Worm (Caenorhabditis elegans) whole organism, L4/young adult: ENCODE data around the gene sru-7.

ENCODE experiments used
- W03F9.2 ChIP-seq: fragments of 150-350 bp; optimal IDR thresholded peaks from 2 replicates; lab custom pipeline; 2014; ENCODE audit warnings: missing biosample characterization, missing genetic modification characterization
- dao-5 ChIP-seq: sonication (generic microtip); optimal IDR thresholded peaks from 2 replicates; lab custom pipeline; 2016; ENCODE audit warnings: missing genotype, missing genetic modification characterization, moderate library complexity, missing compliant biosample characterization
- him-1 ChIP-seq: sonication (generic microtip); optimal IDR thresholded peaks from 2 replicates; lab custom pipeline; 2016; ENCODE audit warnings: missing genotype, missing genetic modification reagents, missing genetic modification characterization, missing compliant biosample characterization

The sru-7 gene

DNA sequence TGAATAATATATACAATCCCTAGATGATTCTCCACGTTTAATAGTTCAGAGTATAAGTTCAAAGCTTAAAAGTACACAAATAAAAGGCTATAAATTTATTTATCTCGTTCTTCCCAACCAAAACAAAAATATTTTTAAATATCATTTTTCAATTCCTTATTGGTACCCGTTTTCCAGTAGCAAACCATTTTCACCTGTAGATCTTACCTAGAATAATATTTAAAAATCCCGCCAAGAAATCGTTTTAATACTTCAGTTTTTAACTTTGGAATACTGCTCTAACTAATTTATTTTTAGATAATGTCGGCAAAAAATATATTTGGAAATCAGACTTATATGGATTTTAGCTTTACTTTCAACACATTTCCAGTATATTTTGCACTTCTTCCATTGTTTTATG, at the start of gene sru-7:
Gene sru-7 (plus strand): TSS at position 301 of the 400 bp plus-strand sequence.
- no peak for TF ChIP-seq dao-5 (tag; lab: Kevin White, UChicago)
- no peak for TF ChIP-seq W03F9.2 (tag; lab: Kevin White, UChicago)
- TF ChIP-seq him-1 (tag; lab: Kevin White, UChicago), result no peak

DNA sequence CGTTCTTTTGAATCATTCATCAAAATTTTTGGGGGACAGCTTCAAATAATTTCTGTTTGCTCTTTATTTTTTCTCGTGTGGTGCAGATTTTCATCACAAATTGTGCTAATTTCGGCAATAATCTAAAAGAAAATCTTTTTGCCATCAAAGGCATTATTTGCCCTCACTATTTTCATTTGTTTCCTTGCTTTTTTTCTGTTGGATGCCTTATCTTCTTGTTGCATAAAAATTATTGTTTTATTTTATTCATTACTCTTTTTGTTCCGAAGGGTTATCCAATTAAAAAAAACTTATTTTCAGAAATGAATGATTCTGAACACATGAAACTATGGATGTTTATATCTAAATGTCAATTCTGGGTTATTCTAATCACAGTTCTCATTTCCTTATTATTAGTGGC, 45.4 kb upstream of the sru-7 start, which contains the start of gene T01B11.1:
Gene T01B11.1 (plus strand): TSS at position 301 of the 400 bp plus-strand sequence.
- TF ChIP-seq him-1 (tag; lab: Kevin White, UChicago) (no peak), W03F9.2 (tag; lab: Kevin White, UChicago) (no peak), dao-5 (tag; lab: Kevin White, UChicago) (no peak)

DNA sequence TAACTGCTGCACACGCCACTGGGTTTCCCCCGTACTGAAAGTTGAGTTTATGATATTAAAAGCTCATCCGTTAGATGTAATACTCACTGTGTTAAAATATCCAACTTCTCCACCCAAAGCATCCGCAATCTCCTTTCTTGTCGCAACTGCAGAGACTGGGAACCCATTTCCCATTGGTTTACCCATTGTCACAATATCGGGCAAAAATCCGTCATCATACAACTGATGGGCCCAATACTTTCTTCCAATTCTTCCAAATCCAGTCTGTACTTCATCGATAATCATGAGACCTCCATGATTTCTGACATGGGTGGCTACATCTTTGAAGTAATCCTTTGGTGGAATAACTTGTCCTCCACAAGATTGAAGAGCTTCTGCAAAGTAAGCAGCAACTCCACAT, 42.5 kb upstream of the sru-7 start:
- no peak for TF ChIP-seq dao-5 (tag; lab: Kevin White, UChicago)
- TF ChIP-seq W03F9.2 (tag; lab: Kevin White, UChicago), result no peak
- no peak for TF ChIP-seq him-1 (tag; lab: Kevin White, UChicago)

DNA sequence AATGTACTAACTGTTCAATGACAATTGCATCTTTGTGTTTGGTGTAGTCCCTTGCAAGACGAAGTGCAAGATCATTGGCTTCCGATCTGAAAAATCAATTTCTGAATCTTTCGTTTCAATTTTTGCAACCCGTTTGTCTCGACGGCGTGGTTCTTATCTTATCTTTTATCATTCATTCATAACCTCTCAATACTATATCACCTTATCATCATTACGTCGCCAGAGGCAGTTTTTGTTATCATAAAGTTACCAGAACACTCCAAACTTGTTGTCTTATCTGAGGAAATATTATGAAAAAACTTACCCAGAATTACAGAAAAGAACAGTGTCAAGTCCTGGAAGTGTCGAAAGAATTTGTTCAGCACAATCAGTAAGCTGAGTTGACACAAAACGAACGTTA, 41.8 kb upstream of the sru-7 start:
- TF ChIP-seq W03F9.2 (tag; lab: Kevin White, UChicago) (no peak), him-1 (tag; lab: Kevin White, UChicago) (no peak), dao-5 (tag; lab: Kevin White, UChicago) (no peak)

DNA sequence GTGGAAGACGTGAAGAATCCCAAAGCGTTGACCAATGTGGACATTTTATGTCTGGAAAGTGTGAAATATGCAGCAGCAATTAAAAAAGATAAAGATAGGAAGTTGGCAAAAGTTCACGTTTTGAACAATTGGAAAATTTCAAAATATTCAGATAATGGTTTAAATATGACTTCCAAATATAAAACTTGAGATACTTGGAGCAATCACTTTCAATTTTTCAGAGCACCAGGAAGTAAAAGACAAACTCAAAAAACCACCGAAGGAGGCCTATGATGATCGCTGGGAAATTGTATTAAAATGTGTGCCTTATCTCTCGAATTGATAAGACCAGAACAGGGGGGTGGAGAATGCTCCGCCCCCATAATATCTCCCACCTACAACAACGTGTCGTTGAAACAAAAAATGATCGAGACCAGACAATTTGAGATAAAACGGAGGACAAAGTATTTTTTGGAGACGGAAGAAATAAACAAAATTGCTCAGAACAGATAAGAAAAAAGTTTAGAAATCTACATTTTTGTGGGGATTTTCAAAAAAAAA, 40.6 kb upstream of the sru-7 start, which contains the start of gene eppl-1:
Gene eppl-1 (minus strand): TSS at position 51 of the 540 bp plus-strand sequence.
- TF ChIP-seq W03F9.2 (tag; lab: Kevin White, UChicago), result no peak
- TF ChIP-seq him-1 (tag; lab: Kevin White, UChicago), result no peak

DNA sequence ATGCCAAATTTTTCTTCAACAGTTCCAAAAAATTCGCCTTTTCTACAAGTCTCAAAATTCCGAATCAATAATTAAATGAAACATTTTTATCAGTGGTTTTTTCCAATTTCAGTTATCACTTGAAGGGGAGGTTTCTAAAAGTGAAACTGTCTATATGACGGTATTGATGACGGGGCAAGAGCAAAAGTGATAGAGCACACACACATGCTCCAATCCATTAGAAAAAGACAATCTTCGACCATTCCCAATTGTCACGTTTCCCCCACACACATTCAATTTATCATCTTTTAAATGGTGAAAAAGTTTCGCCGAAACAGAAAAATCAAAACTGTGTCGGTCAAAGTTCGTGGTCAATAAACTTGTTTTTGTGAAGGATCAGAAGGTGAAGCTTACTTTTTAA, 39.2 kb upstream of the sru-7 start:
- TF ChIP-seq W03F9.2 (tag; lab: Kevin White, UChicago), result no peak
- no peak for TF ChIP-seq dao-5 (tag; lab: Kevin White, UChicago)
- no peak for TF ChIP-seq him-1 (tag; lab: Kevin White, UChicago)

DNA sequence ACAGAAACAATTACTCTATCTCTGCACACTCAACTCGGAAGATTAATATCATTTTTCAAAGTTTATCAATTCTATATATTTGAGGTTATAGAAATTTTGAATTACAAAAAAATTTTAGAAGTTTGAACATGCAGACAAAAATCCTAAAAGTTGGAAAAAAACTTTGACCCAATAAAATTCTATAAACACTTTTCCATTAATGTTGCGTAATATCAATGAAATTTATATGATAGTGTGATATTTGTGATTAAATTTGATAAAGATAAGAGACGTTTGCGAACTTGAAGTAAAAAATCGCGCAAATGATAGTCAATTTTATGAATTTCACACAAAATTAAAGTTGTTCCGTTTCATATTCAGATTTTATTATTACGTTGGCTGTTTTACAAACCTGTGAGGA, 38.3 kb upstream of the sru-7 start:
- no peak for TF ChIP-seq W03F9.2 (tag; lab: Kevin White, UChicago)
- no peak for TF ChIP-seq him-1 (tag; lab: Kevin White, UChicago)
- TF ChIP-seq dao-5 (tag; lab: Kevin White, UChicago), result no peak

DNA sequence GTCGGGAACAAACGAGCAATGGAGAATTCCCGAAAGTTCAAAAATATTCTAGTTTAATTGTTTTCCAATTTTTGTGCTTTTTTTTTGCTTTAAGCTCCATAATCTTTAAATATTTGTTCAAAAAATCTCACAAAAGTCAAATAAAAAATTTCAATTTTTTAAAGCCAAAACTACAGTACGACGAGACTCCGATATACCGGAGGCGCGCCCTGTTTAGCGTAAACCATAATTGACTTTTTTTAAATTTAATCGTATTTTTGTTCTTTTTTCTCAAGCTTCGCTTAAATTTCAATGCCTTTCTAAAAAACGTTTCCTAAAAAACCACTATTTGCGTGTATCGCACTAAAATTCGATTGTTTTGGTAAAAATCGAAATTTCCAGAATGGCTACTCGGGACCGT, 35.4 kb upstream of the sru-7 start, which contains the start of gene syx-4:
Gene syx-4 (plus strand): TSS at position 382 of the 400 bp plus-strand sequence.
- TF ChIP-seq him-1 (tag; lab: Kevin White, UChicago) (no peak), W03F9.2 (tag; lab: Kevin White, UChicago) (no peak), dao-5 (tag; lab: Kevin White, UChicago) (no peak)

DNA sequence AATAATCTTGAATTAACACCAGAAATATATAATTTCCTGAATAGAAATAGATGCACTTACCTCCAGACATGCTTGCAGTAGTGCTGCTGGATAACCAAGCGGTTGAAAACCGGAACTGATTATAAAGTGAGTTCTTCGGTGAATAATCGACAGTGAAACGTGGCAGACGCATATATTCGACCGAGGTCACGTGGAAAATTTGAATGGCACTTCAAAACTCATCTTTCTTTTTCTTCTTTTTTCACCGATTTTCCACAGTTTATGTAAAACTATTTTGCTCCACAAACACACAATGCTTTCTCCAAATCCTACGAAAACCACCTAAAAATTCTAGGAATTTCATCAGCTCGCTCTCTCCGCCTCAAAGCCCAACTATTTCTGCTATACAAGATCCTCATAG, 32.1 kb upstream of the sru-7 start, which contains the start of gene ant-1.4:
Gene ant-1.4 (minus strand): TSS at position 101 of the 400 bp plus-strand sequence.
- TF ChIP-seq him-1 (tag; lab: Kevin White, UChicago), result no peak
- no peak for TF ChIP-seq dao-5 (tag; lab: Kevin White, UChicago)
- no peak for TF ChIP-seq W03F9.2 (tag; lab: Kevin White, UChicago)

DNA sequence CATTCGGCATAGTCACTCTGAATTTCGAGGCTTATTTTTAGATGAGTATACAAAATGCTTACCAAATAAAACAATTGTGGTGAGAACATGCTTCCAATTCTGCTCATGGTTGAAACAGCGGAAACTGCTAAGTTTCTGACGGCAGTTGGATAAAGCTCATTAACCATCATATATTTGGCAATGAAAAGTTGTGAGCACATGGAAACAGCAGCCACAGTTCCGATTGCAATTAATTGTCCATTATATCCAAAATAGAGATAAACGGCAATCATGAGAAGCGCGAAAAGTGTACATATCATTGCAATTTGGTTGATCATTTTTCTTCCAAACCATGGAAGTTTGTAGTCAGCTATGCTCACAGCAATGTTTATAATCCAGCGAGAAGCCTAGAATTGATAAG, 31.2 kb upstream of the sru-7 start:
- TF ChIP-seq him-1 (tag; lab: Kevin White, UChicago), result no peak
- no peak for TF ChIP-seq W03F9.2 (tag; lab: Kevin White, UChicago)
- TF ChIP-seq dao-5 (tag; lab: Kevin White, UChicago), result no peak

DNA sequence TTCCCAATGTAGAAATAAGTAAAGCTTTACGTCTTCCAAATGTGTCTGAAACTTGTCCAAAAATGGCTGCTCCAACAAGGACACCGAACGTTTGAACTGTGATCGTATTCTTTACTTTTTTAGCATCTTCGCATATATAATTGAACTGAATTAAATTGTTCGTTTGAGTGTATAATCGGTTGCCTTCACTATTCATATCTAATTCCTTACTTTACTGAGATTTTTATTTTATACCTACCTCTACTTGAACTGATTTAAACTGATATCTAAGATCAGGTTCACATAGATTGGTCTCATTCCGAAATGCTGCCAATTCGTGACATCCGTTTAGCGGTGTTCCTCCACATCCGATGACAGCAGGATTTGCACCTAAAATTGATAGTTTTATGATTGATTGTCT, 30.0 kb upstream of the sru-7 start:
- TF ChIP-seq W03F9.2 (tag; lab: Kevin White, UChicago), result no peak
- TF ChIP-seq dao-5 (tag; lab: Kevin White, UChicago), result no peak
- no peak for TF ChIP-seq him-1 (tag; lab: Kevin White, UChicago)

DNA sequence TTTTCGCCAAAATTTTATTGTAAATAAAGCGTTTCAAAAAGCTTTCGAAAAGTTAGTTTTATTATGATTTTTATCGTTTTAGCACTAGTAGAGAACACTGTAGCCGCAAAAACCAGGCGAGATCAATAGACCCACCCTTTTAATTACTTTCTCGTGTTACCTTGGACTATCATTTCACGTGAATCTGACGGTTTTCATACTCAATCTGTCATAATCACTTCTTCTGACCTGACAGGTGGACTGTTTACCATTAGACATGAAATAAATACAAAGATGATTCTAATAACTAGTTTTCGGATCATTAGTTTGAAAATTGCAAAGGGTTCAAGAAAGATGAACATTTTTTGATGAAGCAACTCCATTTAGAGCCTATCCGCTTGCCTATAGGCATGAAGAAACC, 29.3 kb upstream of the sru-7 start:
- TF ChIP-seq W03F9.2 (tag; lab: Kevin White, UChicago) (no peak), dao-5 (tag; lab: Kevin White, UChicago) (no peak), him-1 (tag; lab: Kevin White, UChicago) (no peak)

DNA sequence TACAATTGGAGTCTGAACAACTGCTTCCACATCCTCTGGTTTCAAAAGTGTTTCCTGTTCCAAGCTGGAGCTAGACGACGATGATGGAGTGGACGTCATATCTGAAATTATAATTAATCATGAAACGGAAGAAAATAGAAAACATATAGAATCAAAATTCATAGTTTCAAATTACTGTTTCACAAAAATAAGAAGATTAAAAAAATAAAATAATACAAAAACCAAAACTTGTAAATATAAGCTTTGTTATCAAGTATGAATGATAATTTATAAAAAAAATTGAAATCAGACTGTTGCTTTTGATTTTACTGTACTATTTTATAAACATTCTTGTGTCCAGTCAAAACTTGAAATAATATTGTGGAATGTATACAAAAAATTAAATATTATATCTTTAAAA, 28.6 kb upstream of the sru-7 start, which contains the start of gene str-176:
Gene str-176 (minus strand): TSS at position 101 of the 400 bp plus-strand sequence.
- TF ChIP-seq W03F9.2 (tag; lab: Kevin White, UChicago), result no peak
- no peak for TF ChIP-seq him-1 (tag; lab: Kevin White, UChicago)
- no peak for TF ChIP-seq dao-5 (tag; lab: Kevin White, UChicago)

DNA sequence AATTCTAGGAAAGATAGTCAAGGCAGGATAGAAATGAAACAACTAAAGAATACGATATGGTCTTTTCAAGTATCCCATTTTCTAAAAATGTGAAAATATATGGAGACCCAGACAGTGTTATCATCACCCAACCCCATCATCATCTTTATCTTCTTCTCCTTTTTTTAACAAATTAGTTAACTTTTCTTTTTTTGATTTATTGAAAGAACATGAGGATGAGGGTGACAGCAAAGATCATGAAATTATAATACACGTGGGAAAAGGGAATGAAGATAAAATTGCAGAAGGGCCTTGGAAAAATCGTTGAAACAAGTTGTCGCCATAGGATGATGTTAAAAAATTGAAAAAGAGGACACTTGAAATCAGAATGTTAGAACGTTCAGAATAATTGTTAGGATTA, 28.2 kb upstream of the sru-7 start:
- TF ChIP-seq W03F9.2 (tag; lab: Kevin White, UChicago) (no peak), him-1 (tag; lab: Kevin White, UChicago) (no peak), dao-5 (tag; lab: Kevin White, UChicago) (no peak)
